Fruit fly (Drosophila melanogaster): ENCODE measurements around the gene CG3062.

CG3062 gene

dm6 chrX:4666650-4667360 lies 22.1 kb upstream of the CG3062 start, which contains the start of gene CG3009 (continued):
- TF ChIP-seq CG12744 (GFP tag; optimal IDR thresholded peaks at IDR 0.05): peak; percentile 97
- TF ChIP-seq pfk (GFP tag; optimal IDR thresholded peaks at IDR 0.05): peak; percentile 61
- peak; percentile 96 for TF ChIP-seq CG32767 (GFP tag; IDR thresholded peaks at IDR 0.05)
- TF ChIP-seq Poxn (GFP tag; IDR thresholded peaks at IDR 0.05): peak; percentile 95
- TF ChIP-seq Doc2 (GFP tag; IDR thresholded peaks at IDR 0.05): peak; percentile 96
- peak; percentile 95 for TF ChIP-seq oc (tag; optimal IDR thresholded peaks at IDR 0.05)
- peak; percentile 98 for TF ChIP-seq zfh2 (GFP tag; optimal IDR thresholded peaks at IDR 0.05)
- peak; percentile 90 for TF ChIP-seq CkIIα-i1 (GFP tag; IDR thresholded peaks at IDR 0.05)
- TF ChIP-seq CG6854 (GFP tag; optimal IDR thresholded peaks at IDR 0.05): peak; percentile 97
- TF ChIP-seq TFAM (GFP tag; optimal IDR thresholded peaks at IDR 0.05): peak; percentile 73
- peak; percentile 93 for TF ChIP-seq CG18262 (tag; optimal IDR thresholded peaks at IDR 0.05)
- TF ChIP-seq CG11085 (GFP tag; IDR thresholded peaks at IDR 0.05): peak; percentile 95
- TF ChIP-seq CG17328 (GFP tag; IDR thresholded peaks at IDR 0.05): peak; percentile 95
- TF ChIP-seq CG31388 (GFP tag; optimal IDR thresholded peaks at IDR 0.05): peak; percentile 94
- peak; percentile 90 for TF ChIP-seq wek (GFP tag; optimal IDR thresholded peaks at IDR 0.05)
- TF ChIP-seq Sry-δ (GFP tag; optimal IDR thresholded peaks at IDR 0.05): peak; percentile 72
- TF ChIP-seq jumu (GFP tag; optimal IDR thresholded peaks at IDR 0.05): peak; percentile 98
- TF ChIP-seq CG14441 (GFP tag; IDR thresholded peaks at IDR 0.05): peak; percentile 98
- peak; percentile 93 for TF ChIP-seq CG16815 (GFP tag; optimal IDR thresholded peaks at IDR 0.05)
- TF ChIP-seq ATbp (GFP tag; optimal IDR thresholded peaks at IDR 0.05): peak; percentile 98
- peak; percentile 98 for TF ChIP-seq CG18011 (GFP tag; optimal IDR thresholded peaks at IDR 0.05)
- peak; percentile 88 for TF ChIP-seq CG8281 (tag; optimal IDR thresholded peaks at IDR 0.05)
- peak; percentile 89 for TF ChIP-seq CG8359 (GFP tag; optimal IDR thresholded peaks at IDR 0.05; ENCODE audit: borderline replicate concordance)
- peak; percentile 93 for TF ChIP-seq cato (GFP tag; optimal IDR thresholded peaks at IDR 0.05; ENCODE audit: borderline replicate concordance)
- TF ChIP-seq B-H2 (GFP tag; optimal IDR thresholded peaks at IDR 0.05): peak; percentile 97
- peak; percentile 98 for TF ChIP-seq wdn (GFP tag; IDR thresholded peaks at IDR 0.05)
- peak; percentile 96 for TF ChIP-seq CG17361 (GFP tag; IDR thresholded peaks at IDR 0.05)
- peak; percentile 90 for TF ChIP-seq CG11696 (GFP tag; IDR thresholded peaks at IDR 0.05)
- TF ChIP-seq MBD-R2 (GFP tag; IDR thresholded peaks at IDR 0.05): peak; percentile 94
- TF ChIP-seq CG12299 (tag; optimal IDR thresholded peaks at IDR 0.05): peak; percentile 96
- peak; percentile 98 for TF ChIP-seq Hr51 (GFP tag; optimal IDR thresholded peaks at IDR 0.05)
- peak; percentile 96 for TF ChIP-seq chm (GFP tag; IDR thresholded peaks at IDR 0.05)
- TF ChIP-seq CG7556 (GFP tag; optimal IDR thresholded peaks at IDR 0.05): peak; percentile 98
- peak; percentile 99 for TF ChIP-seq Hmr (GFP tag; optimal IDR thresholded peaks at IDR 0.05)
- peak; percentile 94 for TF ChIP-seq H15 (GFP tag; IDR thresholded peaks at IDR 0.05)
- TF ChIP-seq ci (GFP tag; IDR thresholded peaks at IDR 0.05): peak; percentile 98
- peak; percentile 99 for TF ChIP-seq ind (GFP tag; optimal IDR thresholded peaks at IDR 0.05)
- peak; percentile 95 for TF ChIP-seq Taf1 (GFP tag; IDR thresholded peaks at IDR 0.05)
- peak; percentile 98 for TF ChIP-seq CG34422 (GFP tag; IDR thresholded peaks at IDR 0.05)
- peak; percentile 96 for TF ChIP-seq grau (tag; optimal IDR thresholded peaks at IDR 0.05)
- TF ChIP-seq ranshi (GFP tag; IDR thresholded peaks at IDR 0.05): peak; percentile 98
- peak; percentile 97 for TF ChIP-seq tgo (GFP tag; IDR thresholded peaks at IDR 0.05)
- TF ChIP-seq lilli (GFP tag; optimal IDR thresholded peaks at IDR 0.05): peak; percentile 99
- peak; percentile 97 for TF ChIP-seq CG1647 (GFP tag; optimal IDR thresholded peaks at IDR 0.05)
- peak; percentile 94 for TF ChIP-seq nerfin-1 (tag; optimal IDR thresholded peaks at IDR 0.05)
- peak; percentile 100 for TF ChIP-seq Med (GFP tag)
- TF ChIP-seq CG8478 (optimal IDR thresholded peaks at IDR 0.05): no peak
- peak; percentile 94 for TF ChIP-seq phol (tag; optimal IDR thresholded peaks at IDR 0.05)
- TF ChIP-seq CG3065 (GFP tag; optimal IDR thresholded peaks at IDR 0.05): peak; percentile 98
- peak; percentile 98 for TF ChIP-seq Mad (GFP tag; optimal IDR thresholded peaks at IDR 0.05)

Measured in whole organism, embryonic.